Worm (Caenorhabditis elegans): ENCODE results near the gene vti-1.

DNA sequence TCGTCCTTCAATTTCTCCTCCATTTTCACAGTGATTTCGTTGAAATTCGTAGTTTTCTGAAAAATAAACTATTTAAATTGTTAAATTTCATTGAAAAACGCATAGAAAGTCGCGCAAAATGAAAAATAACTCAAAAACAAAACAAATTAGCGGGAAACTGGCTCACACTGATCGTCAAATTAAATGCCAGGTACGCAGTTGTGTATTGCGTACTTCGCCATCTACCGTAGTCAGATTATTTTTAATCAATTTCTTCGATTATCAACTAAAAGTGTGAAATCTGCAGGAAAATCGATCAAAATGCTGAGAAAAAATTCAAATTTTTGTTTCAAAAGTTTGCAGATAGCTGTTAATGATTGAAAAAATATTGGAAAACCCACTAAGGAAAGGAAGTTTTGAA is 11.6 kb downstream of the vti-1 start, which contains the start of gene Y57G11C.499:
- TF ChIP-seq elt-3 (tag; optimal IDR thresholded peaks at IDR 0.05) (no peak), ces-1 (GFP tag; optimal IDR thresholded peaks at IDR 0.05) (no peak), pha-4 (tag; optimal IDR thresholded peaks at IDR 0.05) (no peak), drap-1 (GFP tag; optimal IDR thresholded peaks at IDR 0.05) (no peak)
